Worm (Caenorhabditis elegans) whole organism, L4 larva: ENCODE data around the gene spig-8.

Source experiments
- D1046.2 ChIP-seq: fragments of 200-800 bp; sonication (Bioruptor generic); IDR thresholded peaks from 2 replicates; pipeline ENCODE4 v1.3.6; 2022; ENCODE audit warnings: missing genetic modification characterization, missing compliant biosample characterization
- F10B5.3 ChIP-seq: sonication (generic microtip); optimal IDR thresholded peaks from 2 replicates; lab custom pipeline; 2016; ENCODE audit warnings: mild to moderate bottlenecking, missing genetic modification characterization, missing compliant biosample characterization
- F37D6.2 ChIP-seq: sonication (generic microtip); optimal IDR thresholded peaks from 2 replicates; lab custom pipeline; 2016; ENCODE audit warnings: mild to moderate bottlenecking, missing genetic modification characterization, missing compliant biosample characterization
- R02D3.7 ChIP-seq: fragments of 150-350 bp; sonication (generic microtip); optimal IDR thresholded peaks from 3 replicates; lab custom pipeline; 2014; ENCODE audit warnings: missing biosample characterization, missing genetic modification characterization
- T26A8.4 ChIP-seq: fragments of 200-800 bp; sonication (Bioruptor generic); IDR thresholded peaks from 2 replicates; pipeline ENCODE4 v1.3.6; 2022; ENCODE audit warnings: missing genetic modification characterization, missing compliant biosample characterization
- Y105C5A.15 ChIP-seq: fragments of 200-800 bp; sonication (Bioruptor generic); IDR thresholded peaks from 2 replicates; pipeline ENCODE4 v1.3.6; 2022; ENCODE audit warnings: missing genetic modification characterization, missing compliant biosample characterization
- Y5F2A.4 ChIP-seq: fragments of 200-800 bp; sonication (Bioruptor generic); optimal IDR thresholded peaks from 2 replicates; lab custom pipeline; 2018; ENCODE audit warnings: mild to moderate bottlenecking, missing genetic modification characterization, missing compliant biosample characterization
- ZK337.2 ChIP-seq: fragments of 200-800 bp; sonication (Bioruptor generic); IDR thresholded peaks from 2 replicates; pipeline ENCODE4 v1.3.6; 2022; ENCODE audit warnings: missing genetic modification reagents, missing genetic modification characterization, missing compliant biosample characterization
- aha-1 ChIP-seq: fragments of 150-350 bp; peaks from one replicate; lab custom pipeline; 2014; ENCODE audit warnings: missing biosample characterization, missing genetic modification characterization
- ceh-20 ChIP-seq: fragments of 200-800 bp; sonication (Bioruptor generic); IDR thresholded peaks from 2 replicates; pipeline ENCODE4 v1.3.6; 2022; ENCODE audit warnings: missing genetic modification reagents, missing genetic modification characterization, missing compliant biosample characterization
- ceh-28 ChIP-seq: fragments of 150-350 bp; optimal IDR thresholded peaks from 2 replicates; lab custom pipeline; 2014; ENCODE audit warnings: missing biosample characterization, missing genetic modification reagents, missing genetic modification characterization
- ceh-82 ChIP-seq: sonication (generic microtip); optimal IDR thresholded peaks from 2 replicates; lab custom pipeline; 2017; ENCODE audit warnings: missing biosample characterization, missing genetic modification characterization
- ctbp-1 ChIP-seq: fragments of 200-800 bp; sonication (Bioruptor generic); IDR thresholded peaks from 2 replicates; pipeline ENCODE4 v1.3.6; 2022; ENCODE audit warnings: missing genetic modification reagents, missing genetic modification characterization, missing compliant biosample characterization
- daf-8 ChIP-seq: fragments of 200-800 bp; sonication (Bioruptor generic); IDR thresholded peaks from 2 replicates; pipeline ENCODE4 v1.3.6; 2022; ENCODE audit warnings: missing genetic modification characterization, missing compliant biosample characterization
- dmd-6 ChIP-seq: fragments of 200-800 bp; sonication (Bioruptor generic); IDR thresholded peaks from 2 replicates; pipeline ENCODE4 v1.3.6; 2022; ENCODE audit warnings: missing genetic modification reagents, missing genetic modification characterization, missing compliant biosample characterization
- dpl-1 ChIP-seq: fragments of 150-350 bp; optimal IDR thresholded peaks from 2 replicates; lab custom pipeline; 2014; ENCODE audit warnings: missing biosample characterization, missing genetic modification reagents, missing genetic modification characterization
- duxl-1 ChIP-seq: sonication (generic microtip); optimal IDR thresholded peaks from 2 replicates; lab custom pipeline; 2016; ENCODE audit warnings: mild to moderate bottlenecking, missing genetic modification characterization, moderate library complexity, missing compliant biosample characterization; ENCODE audit not compliant: poor library complexity
- dve-1 ChIP-seq: sonication (generic microtip); optimal IDR thresholded peaks from 2 replicates; lab custom pipeline; 2017; ENCODE audit warnings: antibody characterized with exemption, mild to moderate bottlenecking, missing genetic modification characterization, missing compliant biosample characterization; ENCODE audit not compliant: insufficient read depth
- gei-8 ChIP-seq: fragments of 200-800 bp; sonication (Bioruptor generic); optimal IDR thresholded peaks from 2 replicates; lab custom pipeline; 2018; ENCODE audit warnings: mild to moderate bottlenecking, missing genetic modification characterization, missing compliant biosample characterization
- hlh-30 ChIP-seq: sonication (generic microtip); optimal IDR thresholded peaks from 2 replicates; lab custom pipeline; 2017; ENCODE audit warnings: antibody characterized with exemption, mild to moderate bottlenecking, missing genetic modification characterization, missing compliant biosample characterization; ENCODE audit not compliant: insufficient read depth
- lim-7 ChIP-seq: fragments of 200-800 bp; sonication (Bioruptor generic); IDR thresholded peaks from 2 replicates; pipeline ENCODE4 v1.3.6; 2022; ENCODE audit warnings: missing genetic modification characterization, missing compliant biosample characterization
- lin-1 ChIP-seq: fragments of 200-800 bp; sonication (Bioruptor generic); IDR thresholded peaks from 2 replicates; pipeline ENCODE4 v1.3.6; 2022; ENCODE audit warnings: missing genetic modification reagents, missing genetic modification characterization, missing compliant biosample characterization
- lsy-2 ChIP-seq, 2 experiments: fragments of 150-350 bp in 1 of 2; sonication (generic microtip) in 1 of 2; optimal IDR thresholded peaks; 2 replicates each; lab custom pipeline; 2014 to 2017; ENCODE audit warnings: missing biosample characterization in 2 of 2, missing genetic modification characterization in 2 of 2
- mdt-29 ChIP-seq: fragments of 200-800 bp; sonication (Bioruptor generic); IDR thresholded peaks from 2 replicates; pipeline ENCODE4 v1.3.6; 2022; ENCODE audit warnings: missing genetic modification reagents, missing genetic modification characterization, missing compliant biosample characterization
- mes-2 ChIP-seq: sonication (generic microtip); optimal IDR thresholded peaks from 2 replicates; lab custom pipeline; 2016; ENCODE audit warnings: missing genotype, mild to moderate bottlenecking, missing genetic modification characterization, missing compliant biosample characterization; ENCODE audit not compliant: poor library complexity, severe bottlenecking
- mxl-3 ChIP-seq: fragments of 200-800 bp; sonication (Bioruptor generic); optimal IDR thresholded peaks from 2 replicates; lab custom pipeline; 2018; ENCODE audit warnings: mild to moderate bottlenecking, missing genetic modification characterization, missing compliant biosample characterization
- nhr-102 ChIP-seq: sonication (generic microtip); optimal IDR thresholded peaks from 2 replicates; lab custom pipeline; 2016; ENCODE audit warnings: mild to moderate bottlenecking, missing genetic modification characterization, moderate library complexity, missing compliant biosample characterization
- nhr-11 ChIP-seq: fragments of 150-350 bp; optimal IDR thresholded peaks from 2 replicates; lab custom pipeline; 2014; ENCODE audit warnings: missing biosample characterization, missing genetic modification characterization
- nhr-76 ChIP-seq: fragments of 150-350 bp; optimal IDR thresholded peaks from 2 replicates; lab custom pipeline; 2014; ENCODE audit warnings: missing biosample characterization, missing genetic modification characterization
- pha-4 ChIP-seq, 2 experiments: fragments of 150-350 bp in 1 of 2; fragments of 200-800 bp in 1 of 2; sonication (Bioruptor generic) in 1 of 2; IDR thresholded peaks in 1 of 2; optimal IDR thresholded peaks in 1 of 2; 2 replicates each; pipeline versions ENCODE4 v1.3.6 to Lab custom; 2014 to 2022; ENCODE audit warnings: missing genetic modification characterization in 2 of 2, missing genetic modification reagents in 2 of 2, missing biosample characterization in 1 of 2, missing compliant biosample characterization in 1 of 2
- php-3 ChIP-seq: fragments of 200-800 bp; sonication (Bioruptor generic); IDR thresholded peaks from 2 replicates; pipeline ENCODE4 v1.3.6; 2022; ENCODE audit warnings: missing genetic modification reagents, missing genetic modification characterization, missing compliant biosample characterization
- set-16 ChIP-seq: fragments of 200-800 bp; sonication (Bioruptor generic); IDR thresholded peaks from 2 replicates; pipeline ENCODE4 v1.3.6; 2022; ENCODE audit warnings: missing genetic modification reagents, missing genetic modification characterization, missing compliant biosample characterization
- spr-1 ChIP-seq: sonication (generic microtip); optimal IDR thresholded peaks from 2 replicates; lab custom pipeline; 2016; ENCODE audit warnings: mild to moderate bottlenecking, missing genetic modification characterization, missing compliant biosample characterization
- spr-3 ChIP-seq: fragments of 200-800 bp; sonication (Bioruptor generic); optimal IDR thresholded peaks from 2 replicates; lab custom pipeline; 2018; ENCODE audit warnings: mild to moderate bottlenecking, missing genetic modification characterization, missing compliant biosample characterization
- tra-1 ChIP-seq: fragments of 200-800 bp; sonication (Bioruptor generic); IDR thresholded peaks from 2 replicates; pipeline ENCODE4 v1.3.6; 2022; ENCODE audit warnings: missing genetic modification reagents, missing genetic modification characterization, missing compliant biosample characterization
- unc-39 ChIP-seq: sonication (generic microtip); optimal IDR thresholded peaks from 2 replicates; lab custom pipeline; 2017; ENCODE audit warnings: missing biosample characterization, missing genetic modification characterization
- zag-1 ChIP-seq: fragments of 150-350 bp; optimal IDR thresholded peaks from 2 replicates; lab custom pipeline; 2014; ENCODE audit warnings: missing biosample characterization, missing genetic modification characterization
- zip-11 ChIP-seq: fragments of 200-800 bp; sonication (Bioruptor generic); IDR thresholded peaks from 2 replicates; pipeline ENCODE4 v1.3.6; 2022; ENCODE audit warnings: missing genetic modification characterization, missing compliant biosample characterization
- ztf-11 ChIP-seq: fragments of 150-350 bp; optimal IDR thresholded peaks from 2 replicates; lab custom pipeline; 2014; ENCODE audit warnings: missing biosample characterization, missing genetic modification characterization

The spig-8 gene

ce11 chrV:7012617-7013016 lies 42.1 kb upstream of the spig-8 start, which contains the start of gene srw-127:
srw-127 (plus strand) TSS chrV:7012917.
- TF ChIP-seq ceh-28 = no peak
- no peak for TF ChIP-seq ZK337.2 (GFP tag; lab: Robert Waterston, UW)
- TF ChIP-seq nhr-76 (tag; lab: Kevin White, UChicago) = no peak
- no peak for TF ChIP-seq lim-7 (GFP tag; lab: Robert Waterston, UW)
- no peak for TF ChIP-seq nhr-11
- TF ChIP-seq pha-4 (GFP tag; IDR thresholded peaks at IDR 0.05; lab: Robert Waterston, UW) = no peak
- TF ChIP-seq pha-4 (tag; optimal IDR thresholded peaks at IDR 0.05; lab: Kevin White, UChicago) = no peak
- TF ChIP-seq php-3 (GFP tag; lab: Robert Waterston, UW) = no peak
- TF ChIP-seq dve-1 (tag; lab: Kevin White, UChicago) = no peak
- TF ChIP-seq nhr-102 (tag; lab: Kevin White, UChicago) = no peak

DNA sequence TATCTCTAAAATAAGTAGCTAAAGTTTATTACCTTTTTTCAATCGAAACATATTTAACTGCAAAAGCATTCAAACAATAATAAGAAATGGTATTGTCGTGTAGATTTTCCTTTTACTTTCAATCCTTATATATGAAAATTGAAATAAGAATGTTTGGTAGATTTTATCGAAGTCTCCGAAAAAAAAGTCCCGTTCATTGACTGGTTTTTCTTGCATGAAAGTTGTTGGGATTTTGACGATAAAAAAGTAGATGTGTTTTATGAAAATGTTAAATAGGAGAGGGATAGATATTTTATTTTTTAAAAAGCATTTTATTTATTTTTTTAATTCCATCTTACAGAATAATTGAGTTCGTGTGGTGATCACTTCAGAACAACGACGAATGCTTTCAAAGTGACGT lies 38.8 kb upstream of the spig-8 start, which contains the start of gene C33G8.13:
Gene C33G8.13, minus strand, starts transcription at position 101 of the 400 bp plus-strand sequence.
- no peak for TF ChIP-seq mes-2 (tag; lab: Kevin White, UChicago)
- TF ChIP-seq lin-1 (GFP tag; lab: Robert Waterston, UW) = no peak
- TF ChIP-seq ctbp-1 (GFP tag; lab: Robert Waterston, UW) = no peak
- no peak for TF ChIP-seq tra-1
- TF ChIP-seq dpl-1 (GFP tag; lab: Kevin White, UChicago) = no peak
- no peak for TF ChIP-seq unc-39 (tag; lab: Kevin White, UChicago)

DNA sequence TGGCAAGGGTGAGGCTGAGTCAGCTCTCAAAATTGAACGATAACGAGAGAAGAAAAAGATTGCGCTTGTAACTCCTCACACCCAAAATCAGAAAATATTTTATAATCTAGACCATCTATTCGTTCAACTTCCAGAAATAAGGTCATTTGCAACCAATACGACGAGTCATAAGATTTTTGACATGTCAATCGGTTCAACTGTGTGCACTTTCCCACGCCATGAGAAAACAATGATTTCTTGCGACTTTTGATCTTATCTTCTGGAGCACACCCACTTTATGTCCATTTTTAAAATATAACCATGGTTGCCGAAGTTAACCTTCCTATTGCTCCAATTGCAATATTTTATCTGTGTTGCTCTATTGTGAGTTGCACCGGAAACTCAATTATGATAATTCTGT lies 37.6 kb upstream of the spig-8 start, which contains the start of gene srsx-32:
Gene srsx-32, plus strand, starts transcription at position 301 of the 400 bp plus-strand sequence.
- TF ChIP-seq D1046.2 (GFP tag; lab: Robert Waterston, UW) (no peak), aha-1 (no peak), daf-8 (no peak), T26A8.4 (GFP tag; lab: Robert Waterston, UW) (no peak), F37D6.2 (tag; lab: Kevin White, UChicago) (no peak), duxl-1 (tag; lab: Kevin White, UChicago) (no peak), set-16 (GFP tag; lab: Robert Waterston, UW) (no peak), mdt-29 (no peak), mxl-3 (GFP tag; lab: Kevin White, UChicago) (no peak), zag-1 (tag; lab: Kevin White, UChicago) (no peak), ceh-82 (tag; lab: Kevin White, UChicago) (no peak), lsy-2 (tag; optimal IDR thresholded peaks at IDR 0.05; lab: Kevin White, UChicago) (no peak), zip-11 (GFP tag; lab: Robert Waterston, UW) (no peak), spr-3 (GFP tag; lab: Kevin White, UChicago) (no peak)
- TF ChIP-seq, all 104 proteins: peak for 0

DNA sequence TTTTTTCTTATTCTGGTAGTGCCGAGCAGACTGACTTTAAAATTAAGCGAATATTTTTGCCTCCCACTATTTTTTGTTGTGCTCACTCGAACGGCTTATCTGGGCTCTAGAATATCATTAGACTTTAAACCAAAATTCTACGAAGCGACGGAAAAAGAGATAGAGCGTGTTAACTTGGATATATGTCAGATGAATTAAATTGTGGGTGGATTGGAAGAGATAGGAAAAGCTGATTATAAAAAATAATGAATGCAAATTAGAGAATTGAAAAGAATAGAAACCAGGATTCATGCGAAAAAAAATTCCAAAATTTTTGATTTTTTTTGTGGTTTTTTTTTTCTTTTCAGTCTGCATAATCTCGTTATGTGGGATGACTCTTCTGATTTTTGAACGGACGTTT lies 32.9 kb upstream of the spig-8 start, which contains the start of gene F20A1.4:
Gene F20A1.4, minus strand, starts transcription at position 101 of the 400 bp plus-strand sequence.
- TF ChIP-seq F10B5.3 = no peak
- TF ChIP-seq Y105C5A.15 = no peak
- TF ChIP-seq Y5F2A.4 = no peak
- no peak for TF ChIP-seq ztf-11 (tag; lab: Kevin White, UChicago)
- no peak for TF ChIP-seq gei-8 (GFP tag; lab: Kevin White, UChicago)
- no peak for TF ChIP-seq spr-1
- TF ChIP-seq R02D3.7 = no peak
- TF ChIP-seq ceh-20 (GFP tag; lab: Robert Waterston, UW) = no peak
- no peak for TF ChIP-seq ceh-82 (tag; lab: Kevin White, UChicago)
- TF ChIP-seq lin-1 (GFP tag; lab: Robert Waterston, UW) = no peak
- TF ChIP-seq dmd-6 (GFP tag; lab: Robert Waterston, UW) = no peak
- no peak for TF ChIP-seq hlh-30 (tag; lab: Kevin White, UChicago)
